Worm (Caenorhabditis elegans) whole organism, L1 larva: ENCODE data around the gene pitp-1.

Source experiments
- hlh-4 ChIP-seq: sonication (generic microtip); optimal IDR thresholded peaks from 2 replicates; lab custom pipeline; 2016; ENCODE audit warnings: mild to moderate bottlenecking, missing genetic modification characterization, missing compliant biosample characterization
- unc-86 ChIP-seq: sonication (generic microtip); optimal IDR thresholded peaks from 2 replicates; lab custom pipeline; 2016; ENCODE audit warnings: missing genetic modification characterization, missing compliant biosample characterization

DNA sequence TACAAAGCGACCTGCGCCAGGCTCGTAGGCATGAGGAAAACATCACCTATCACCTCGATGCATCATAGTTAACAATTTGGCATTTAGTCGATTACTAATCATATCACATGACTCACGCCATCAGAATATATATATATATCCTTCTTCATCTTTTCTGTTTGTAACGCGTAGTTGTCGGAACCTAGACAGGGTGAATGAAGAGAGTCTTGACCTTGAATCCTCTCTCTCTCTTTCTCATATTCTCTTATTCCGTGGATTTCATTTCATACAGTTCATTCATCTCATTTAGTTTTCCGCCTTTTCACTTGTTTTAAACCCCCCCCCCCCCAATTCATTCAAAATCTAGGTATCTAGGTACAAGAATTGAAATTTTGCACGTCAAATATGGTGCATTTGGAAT, 49.4 kb downstream of the pitp-1 start:
- TF ChIP-seq hlh-4 (no peak), unc-86 (tag; lab: Kevin White, UChicago) (no peak)
